Worm (Caenorhabditis elegans) whole organism, mixed stage, embryonic: ENCODE results near the gene pnn-1.

Source experiments
- bed-3 ChIP-seq: fragments of 200-800 bp; sonication (Bioruptor generic); optimal IDR thresholded peaks from 3 replicates; lab custom pipeline; 2018; ENCODE audit warnings: mild to moderate bottlenecking, missing genetic modification characterization, moderate library complexity, missing compliant biosample characterization
- blmp-1 ChIP-seq: fragments of 150-350 bp; optimal IDR thresholded peaks from 2 replicates; lab custom pipeline; 2014; ENCODE audit warnings: missing biosample characterization, missing genetic modification characterization
- ceh-39 ChIP-seq: fragments of 150-350 bp; optimal IDR thresholded peaks from 2 replicates; lab custom pipeline; 2014; ENCODE audit warnings: missing biosample characterization, missing genetic modification characterization
- ceh-43 ChIP-seq: fragments of 200-800 bp; sonication (Bioruptor generic); optimal IDR thresholded peaks from 2 replicates; lab custom pipeline; 2018; ENCODE audit warnings: mild to moderate bottlenecking, missing genetic modification characterization, moderate library complexity, missing compliant biosample characterization
- ceh-83 ChIP-seq: fragments of 200-800 bp; sonication (Bioruptor generic); optimal IDR thresholded peaks from 2 replicates; lab custom pipeline; 2018; ENCODE audit warnings: mild to moderate bottlenecking, missing genetic modification characterization, missing compliant biosample characterization
- ces-1 ChIP-seq: fragments of 150-350 bp; optimal IDR thresholded peaks from 2 replicates; lab custom pipeline; 2014; ENCODE audit warnings: missing biosample characterization, missing genetic modification reagents, missing genetic modification characterization
- cnd-1 ChIP-seq: fragments of 200-800 bp; sonication (Bioruptor generic); optimal IDR thresholded peaks from 2 replicates; lab custom pipeline; 2018; ENCODE audit warnings: mild to moderate bottlenecking, missing genetic modification characterization, missing compliant biosample characterization
- elt-1 ChIP-seq: sonication (generic microtip); optimal IDR thresholded peaks from 2 replicates; lab custom pipeline; 2017; ENCODE audit warnings: missing genetic modification characterization, mild to moderate bottlenecking, missing compliant biosample characterization, antibody characterized with exemption, moderate library complexity, borderline replicate concordance; ENCODE audit not compliant: insufficient read depth
- elt-3 ChIP-seq: fragments of 150-350 bp; optimal IDR thresholded peaks from 2 replicates; lab custom pipeline; 2014; ENCODE audit warnings: missing biosample characterization, missing genetic modification characterization
- ham-2 ChIP-seq: fragments of 200-800 bp; sonication (Bioruptor generic); optimal IDR thresholded peaks from 2 replicates; lab custom pipeline; 2018; ENCODE audit warnings: mild to moderate bottlenecking, missing genetic modification characterization, missing compliant biosample characterization
- lin-13 ChIP-seq: fragments of 150-350 bp; optimal IDR thresholded peaks from 2 replicates; lab custom pipeline; 2014; ENCODE audit warnings: missing biosample characterization, missing genetic modification characterization
- lin-32 ChIP-seq: fragments of 200-800 bp; sonication (Bioruptor generic); optimal IDR thresholded peaks from 2 replicates; lab custom pipeline; 2018; ENCODE audit warnings: mild to moderate bottlenecking, missing genetic modification characterization, missing compliant biosample characterization
- mab-5 ChIP-seq: fragments of 150-350 bp; optimal IDR thresholded peaks from 2 replicates; lab custom pipeline; 2014; ENCODE audit warnings: missing biosample characterization, missing genetic modification characterization
- mls-2 ChIP-seq: sonication (generic microtip); optimal IDR thresholded peaks from 2 replicates; lab custom pipeline; 2016; ENCODE audit warnings: mild to moderate bottlenecking, missing genetic modification characterization, moderate library complexity, missing compliant biosample characterization
- nhr-12 ChIP-seq: fragments of 150-350 bp; optimal IDR thresholded peaks from 2 replicates; lab custom pipeline; 2014; ENCODE audit warnings: missing biosample characterization, missing genetic modification characterization
- pha-4 ChIP-seq: fragments of 150-350 bp; optimal IDR thresholded peaks from 2 replicates; lab custom pipeline; 2018; ENCODE audit warnings: missing biosample characterization, missing genetic modification reagents, missing genetic modification characterization
- snpc-4 ChIP-seq: fragments of 150-350 bp; optimal IDR thresholded peaks from 2 replicates; lab custom pipeline; 2014; ENCODE audit warnings: missing biosample characterization, missing genetic modification characterization
- sptf-1 ChIP-seq: sonication (generic microtip); optimal IDR thresholded peaks from 2 replicates; lab custom pipeline; 2017; ENCODE audit warnings: mild to moderate bottlenecking, missing genetic modification characterization, moderate library complexity, missing compliant biosample characterization
- unc-120 ChIP-seq: sonication (generic microtip); optimal IDR thresholded peaks from 2 replicates; lab custom pipeline; 2017; ENCODE audit warnings: missing genetic modification characterization, missing compliant biosample characterization; ENCODE audit not compliant: poor library complexity, severe bottlenecking
- unc-39 ChIP-seq: fragments of 150-350 bp; optimal IDR thresholded peaks from 2 replicates; lab custom pipeline; 2014; ENCODE audit warnings: missing biosample characterization, missing genetic modification characterization
- zip-8 ChIP-seq: fragments of 150-350 bp; optimal IDR thresholded peaks from 2 replicates; lab custom pipeline; 2014; ENCODE audit warnings: missing biosample characterization, missing genetic modification characterization

pnn-1 gene

DNA sequence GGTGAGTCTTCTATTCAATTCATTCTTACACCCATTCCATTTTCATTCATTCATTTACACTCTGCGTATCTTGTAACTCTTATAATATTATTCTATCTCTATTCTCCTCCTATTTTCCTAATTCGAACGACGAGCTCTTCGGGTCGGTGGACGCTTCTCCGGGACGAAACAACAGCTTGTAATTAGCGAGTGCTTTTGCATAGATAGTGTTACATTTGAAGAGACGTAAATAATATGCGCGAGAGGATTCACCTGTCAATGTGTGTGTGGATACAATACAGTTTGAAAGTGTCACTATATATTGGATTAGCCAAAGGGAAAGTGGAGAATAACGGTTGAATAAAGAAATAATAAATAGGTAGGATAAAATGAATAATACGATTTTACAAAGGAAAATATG is 49.7 kb downstream of the pnn-1 start:
- TF ChIP-seq cnd-1 (tag; lab: Kevin White, UChicago) (peak; percentile 40), unc-120 (no peak), mls-2 (tag; lab: Kevin White, UChicago) (peak; percentile 16), pha-4 (tag; lab: Kevin White, UChicago) (no peak), ceh-39 (tag; lab: Kevin White, UChicago) (no peak), ces-1 (peak; percentile 69), snpc-4 (no peak), ham-2 (GFP tag; lab: Kevin White, UChicago) (peak; percentile 66)

ce11 chrV:13021540-13021939 is 50.6 kb downstream of the pnn-1 start:
- TF ChIP-seq mab-5 (no peak), unc-39 (tag; lab: Kevin White, UChicago) (no peak), zip-8 (tag; lab: Kevin White, UChicago) (no peak), ceh-43 (GFP tag; lab: Kevin White, UChicago) (no peak), sptf-1 (tag; lab: Kevin White, UChicago) (no peak), lin-32 (GFP tag; lab: Kevin White, UChicago) (peak; percentile 94), unc-120 (no peak), cnd-1 (tag; lab: Kevin White, UChicago) (peak; percentile 89), nhr-12 (no peak), lin-13 (tag; lab: Kevin White, UChicago) (no peak), blmp-1 (tag; lab: Kevin White, UChicago) (no peak), bed-3 (GFP tag; lab: Kevin White, UChicago) (no peak), elt-3 (tag; lab: Kevin White, UChicago) (no peak), ceh-39 (tag; lab: Kevin White, UChicago) (no peak), ceh-83 (GFP tag; lab: Kevin White, UChicago) (no peak), elt-1 (tag; lab: Kevin White, UChicago) (no peak)

ce11 chrV:13022265-13022664 is 51.4 kb downstream of the pnn-1 start:
- TF ChIP-seq lin-13 (tag; lab: Kevin White, UChicago): no peak
- TF ChIP-seq ces-1: peak; percentile 91
